Worm (Caenorhabditis elegans) whole organism, L4 larva: ENCODE results near the gene clec-19.

ENCODE experiments used
- F37D6.2 ChIP-seq: sonication (generic microtip); optimal IDR thresholded peaks from 2 replicates; lab custom pipeline; 2016; ENCODE audit warnings: mild to moderate bottlenecking, missing genetic modification characterization, missing compliant biosample characterization
- F44E2.7 ChIP-seq: fragments of 200-800 bp; sonication (Bioruptor generic); IDR thresholded peaks from 2 replicates; pipeline ENCODE4 v2.1.2; 2022; ENCODE audit warnings: missing genetic modification characterization, missing compliant biosample characterization
- F49E8.2 ChIP-seq: sonication (generic microtip); optimal IDR thresholded peaks from 2 replicates; lab custom pipeline; 2016; ENCODE audit warnings: missing compliant biosample characterization, mild to moderate bottlenecking, missing genetic modification characterization, borderline replicate concordance
- Y105C5A.15 ChIP-seq: fragments of 200-800 bp; sonication (Bioruptor generic); IDR thresholded peaks from 2 replicates; pipeline ENCODE4 v1.3.6; 2022; ENCODE audit warnings: missing genetic modification characterization, missing compliant biosample characterization
- Y5F2A.4 ChIP-seq: fragments of 200-800 bp; sonication (Bioruptor generic); optimal IDR thresholded peaks from 2 replicates; lab custom pipeline; 2018; ENCODE audit warnings: mild to moderate bottlenecking, missing genetic modification characterization, missing compliant biosample characterization
- aha-1 ChIP-seq: fragments of 150-350 bp; peaks from one replicate; lab custom pipeline; 2014; ENCODE audit warnings: missing biosample characterization, missing genetic modification characterization
- attf-4 ChIP-seq: sonication (generic microtip); optimal IDR thresholded peaks from 3 replicates; lab custom pipeline; 2017; ENCODE audit warnings: missing biosample characterization, missing genetic modification characterization
- ceh-28 ChIP-seq: fragments of 150-350 bp; optimal IDR thresholded peaks from 2 replicates; lab custom pipeline; 2014; ENCODE audit warnings: missing biosample characterization, missing genetic modification reagents, missing genetic modification characterization
- ceh-44 ChIP-seq: fragments of 200-800 bp; sonication (Bioruptor generic); IDR thresholded peaks from 2 replicates; pipeline ENCODE4 v1.3.6; 2022; ENCODE audit warnings: missing genetic modification reagents, missing genetic modification characterization, missing compliant biosample characterization
- ceh-62 ChIP-seq: sonication (generic microtip); optimal IDR thresholded peaks from 2 replicates; lab custom pipeline; 2017; ENCODE audit warnings: missing biosample characterization, missing genetic modification characterization
- ces-1 ChIP-seq: fragments of 150-350 bp; sonication (generic microtip); optimal IDR thresholded peaks from 4 replicates; lab custom pipeline; 2014; ENCODE audit warnings: missing biosample characterization, missing genetic modification reagents, missing genetic modification characterization
- daf-8 ChIP-seq: fragments of 200-800 bp; sonication (Bioruptor generic); IDR thresholded peaks from 2 replicates; pipeline ENCODE4 v1.3.6; 2022; ENCODE audit warnings: missing genetic modification characterization, missing compliant biosample characterization
- dmd-8 ChIP-seq: fragments of 200-800 bp; sonication (Bioruptor generic); IDR thresholded peaks from 2 replicates; pipeline ENCODE4 v1.3.6; 2022; ENCODE audit warnings: missing genetic modification characterization, missing compliant biosample characterization
- dmd-9 ChIP-seq: fragments of 200-800 bp; sonication (Bioruptor generic); IDR thresholded peaks from 2 replicates; pipeline ENCODE4 v1.3.6; 2022; ENCODE audit warnings: missing genetic modification reagents, missing genetic modification characterization, missing compliant biosample characterization
- egl-27 ChIP-seq: sonication (generic microtip); optimal IDR thresholded peaks from 3 replicates; lab custom pipeline; 2017; ENCODE audit warnings: missing biosample characterization, missing genetic modification reagents, missing genetic modification characterization
- egl-43 ChIP-seq: fragments of 200-800 bp; sonication (Bioruptor generic); IDR thresholded peaks from 2 replicates; pipeline ENCODE4 v1.3.6; 2022; ENCODE audit warnings: missing genetic modification reagents, missing genetic modification characterization, missing compliant biosample characterization
- gei-8 ChIP-seq: fragments of 200-800 bp; sonication (Bioruptor generic); optimal IDR thresholded peaks from 2 replicates; lab custom pipeline; 2018; ENCODE audit warnings: mild to moderate bottlenecking, missing genetic modification characterization, missing compliant biosample characterization
- hlh-30 ChIP-seq: sonication (generic microtip); optimal IDR thresholded peaks from 2 replicates; lab custom pipeline; 2017; ENCODE audit warnings: antibody characterized with exemption, mild to moderate bottlenecking, missing genetic modification characterization, missing compliant biosample characterization; ENCODE audit not compliant: insufficient read depth
- lin-13 ChIP-seq: fragments of 150-350 bp; optimal IDR thresholded peaks from 2 replicates; lab custom pipeline; 2014; ENCODE audit warnings: missing biosample characterization, missing genetic modification reagents, missing genetic modification characterization
- lin-39 ChIP-seq: fragments of 150-350 bp; optimal IDR thresholded peaks from 2 replicates; lab custom pipeline; 2014; ENCODE audit warnings: missing biosample characterization, missing genetic modification reagents, missing genetic modification characterization
- lir-3 ChIP-seq: sonication (generic microtip); optimal IDR thresholded peaks from 2 replicates; lab custom pipeline; 2016; ENCODE audit warnings: mild to moderate bottlenecking, missing genetic modification characterization, missing compliant biosample characterization
- madf-9 ChIP-seq: fragments of 200-800 bp; sonication (Bioruptor generic); conservative IDR thresholded peaks from 2 replicates; pipeline ENCODE4 v1.3.6; 2022; ENCODE audit warnings: missing genetic modification reagents, missing genetic modification characterization, missing compliant biosample characterization
- nhr-237 ChIP-seq: sonication (generic microtip); optimal IDR thresholded peaks from 2 replicates; lab custom pipeline; 2017; ENCODE audit warnings: missing biosample characterization, missing genetic modification characterization
- pha-4 ChIP-seq, 2 experiments: fragments of 150-350 bp in 1 of 2; fragments of 200-800 bp in 1 of 2; sonication (Bioruptor generic) in 1 of 2; IDR thresholded peaks in 1 of 2; optimal IDR thresholded peaks in 1 of 2; 2 replicates each; pipeline versions ENCODE4 v1.3.6 to Lab custom; 2014 to 2022; ENCODE audit warnings: missing genetic modification characterization in 2 of 2, missing genetic modification reagents in 2 of 2, missing biosample characterization in 1 of 2, missing compliant biosample characterization in 1 of 2
- php-3 ChIP-seq: fragments of 200-800 bp; sonication (Bioruptor generic); IDR thresholded peaks from 2 replicates; pipeline ENCODE4 v1.3.6; 2022; ENCODE audit warnings: missing genetic modification reagents, missing genetic modification characterization, missing compliant biosample characterization
- rbr-2 ChIP-seq: sonication (generic microtip); optimal IDR thresholded peaks from 2 replicates; lab custom pipeline; 2016; ENCODE audit warnings: missing genotype, missing genetic modification characterization, missing compliant biosample characterization
- sdz-12 ChIP-seq: fragments of 200-800 bp; sonication (Bioruptor generic); optimal IDR thresholded peaks from 2 replicates; lab custom pipeline; 2018; ENCODE audit warnings: mild to moderate bottlenecking, missing genetic modification characterization, missing compliant biosample characterization
- snpc-4 ChIP-seq: fragments of 150-350 bp; optimal IDR thresholded peaks from 2 replicates; lab custom pipeline; 2014; ENCODE audit warnings: missing biosample characterization, missing genetic modification characterization
- ztf-7 ChIP-seq: fragments of 150-350 bp; optimal IDR thresholded peaks from 2 replicates; lab custom pipeline; 2014; ENCODE audit warnings: missing biosample characterization, missing genetic modification characterization

The clec-19 gene

DNA sequence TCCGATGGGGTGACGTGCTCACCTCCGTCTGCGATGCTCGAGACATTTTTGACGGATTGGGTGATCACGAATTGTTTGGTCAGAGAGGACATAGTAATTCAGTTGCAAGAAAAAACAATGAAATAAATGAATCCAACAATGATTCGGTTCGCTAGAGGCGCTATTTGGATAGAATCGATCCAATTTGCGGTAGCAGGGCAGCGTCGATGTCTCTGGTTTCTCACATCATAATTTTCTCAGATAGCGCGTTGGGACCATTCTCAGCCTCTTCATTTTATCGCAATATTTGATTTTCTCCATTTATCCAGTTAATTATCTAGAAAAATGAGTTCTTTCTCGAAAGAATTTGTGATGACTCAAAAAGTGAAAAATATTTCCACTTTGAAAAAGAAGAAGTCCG lies 37.9 kb upstream of the clec-19 start, which contains the start of gene sdz-18:
Gene sdz-18, minus strand, starts transcription at position 101 of the 400 bp plus-strand sequence.
- TF ChIP-seq ztf-7 (tag; lab: Kevin White, UChicago), result no peak
- TF ChIP-seq aha-1, result peak; percentile 44

DNA sequence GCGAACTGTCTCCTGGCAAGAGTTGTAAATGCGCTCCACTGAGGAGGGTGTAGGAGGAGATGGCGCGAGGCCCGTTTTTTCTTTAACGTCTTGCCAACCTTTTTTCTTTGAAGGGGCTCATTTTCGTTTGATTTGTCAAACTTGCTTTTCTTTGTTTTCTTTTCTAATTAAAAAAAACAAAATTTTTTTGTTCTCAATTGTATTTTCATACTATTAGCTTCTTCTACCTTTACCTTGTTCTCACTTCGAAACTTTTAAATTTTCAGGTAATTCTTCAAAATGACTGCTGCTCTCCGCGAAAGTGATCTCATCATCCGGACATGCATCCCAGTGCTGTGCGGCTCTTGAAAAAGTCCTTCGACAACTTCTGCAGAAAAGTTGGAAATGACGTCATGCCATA lies 34.3 kb upstream of the clec-19 start, which contains the start of gene fbxa-184:
Gene fbxa-184, plus strand, starts transcription at position 301 of the 400 bp plus-strand sequence.
- TF ChIP-seq ceh-28 (tag; lab: Kevin White, UChicago), result no peak
- no peak for TF ChIP-seq ceh-44 (GFP tag; lab: Robert Waterston, UW)
- peak; percentile 28 for TF ChIP-seq aha-1
- no peak for TF ChIP-seq attf-4 (tag; lab: Kevin White, UChicago)
- TF ChIP-seq, all 104 proteins: peak for 1

DNA sequence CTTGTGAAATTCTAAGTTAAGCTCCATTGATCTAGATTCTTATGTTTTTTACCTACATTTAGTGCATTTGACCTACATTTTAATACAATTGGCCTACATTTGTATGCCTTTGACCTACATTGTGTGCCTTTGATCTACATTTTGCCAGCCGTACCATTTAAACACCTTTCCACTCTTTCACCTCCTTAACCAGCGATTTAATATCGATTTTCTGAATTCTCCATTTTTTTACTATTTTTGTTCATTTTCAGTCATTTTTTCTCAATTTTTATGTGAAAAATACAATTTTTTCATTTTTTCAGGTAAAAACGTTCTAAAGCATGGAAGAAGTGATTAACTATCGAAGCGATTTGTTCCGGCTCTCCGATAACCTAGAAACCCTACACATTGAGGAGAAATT lies 31.3 kb upstream of the clec-19 start, which contains the start of gene btb-7:
Gene btb-7, plus strand, starts transcription at position 301 of the 400 bp plus-strand sequence.
- TF ChIP-seq egl-43 (GFP tag; lab: Robert Waterston, UW), result no peak
- TF ChIP-seq, all 104 proteins: peak for 0

DNA sequence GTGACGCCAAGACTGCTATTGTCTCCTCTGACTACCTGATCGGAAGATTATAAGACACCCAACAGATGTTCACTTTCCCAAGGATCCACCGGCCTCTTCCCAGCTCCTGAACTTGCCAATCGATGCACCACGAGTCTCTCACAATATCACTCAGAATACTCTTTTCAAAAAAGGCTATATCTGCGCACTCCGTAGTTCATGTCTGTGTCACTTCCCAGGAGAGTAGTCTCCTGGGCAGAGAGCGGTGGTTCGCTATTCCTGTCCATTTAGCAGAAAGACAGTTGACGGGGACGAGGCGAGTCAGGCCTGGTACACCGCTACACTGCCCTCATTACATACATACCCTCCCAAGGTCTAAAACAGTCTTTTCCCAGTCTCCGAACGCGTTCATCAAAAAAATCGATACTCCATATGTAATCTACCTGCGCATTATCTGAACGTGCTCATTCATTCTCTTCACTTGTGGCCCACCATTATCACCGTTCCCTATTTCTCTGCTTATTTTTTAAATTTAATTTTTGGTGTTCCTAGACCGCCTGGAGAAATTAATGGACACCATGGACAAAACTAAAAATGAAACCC lies 29.4 kb upstream of the clec-19 start, which contains the start of gene btb-6:
Gene btb-6, plus strand, starts transcription at position 532 of the 582 bp plus-strand sequence.
- TF ChIP-seq F44E2.7 (no peak), lir-3 (tag; lab: Kevin White, UChicago) (no peak), snpc-4 (tag; lab: Kevin White, UChicago) (no peak)

DNA sequence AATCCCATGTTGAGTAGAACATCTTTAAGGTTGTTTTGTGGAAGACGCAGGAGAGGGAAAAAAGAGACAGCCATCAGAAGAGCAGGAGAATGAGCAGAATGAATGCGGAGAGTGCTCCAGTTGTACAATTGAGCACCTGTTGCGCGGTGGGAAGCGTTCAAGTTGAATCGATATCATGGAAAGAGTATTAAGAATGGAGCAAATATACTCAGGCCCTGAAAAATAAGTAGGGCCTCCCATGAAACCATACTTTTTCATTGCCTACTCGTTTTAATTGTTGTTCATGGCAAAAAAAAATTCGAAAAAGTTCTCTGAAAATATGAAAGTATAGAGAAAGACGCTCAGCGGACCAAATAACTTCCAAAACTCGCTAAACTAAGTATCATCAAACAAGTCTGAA lies 25.1 kb upstream of the clec-19 start, which contains the start of gene fbxb-48:
Gene fbxb-48, minus strand, starts transcription at position 101 of the 400 bp plus-strand sequence.
- TF ChIP-seq php-3 (no peak), aha-1 (no peak), dmd-8 (GFP tag; lab: Robert Waterston, UW) (no peak), Y5F2A.4 (GFP tag; lab: Kevin White, UChicago) (no peak), lin-13 (GFP tag; lab: Kevin White, UChicago) (no peak), egl-27 (no peak), hlh-30 (tag; lab: Kevin White, UChicago) (no peak), pha-4 (GFP tag; IDR thresholded peaks at IDR 0.05; lab: Robert Waterston, UW) (no peak), pha-4 (tag; optimal IDR thresholded peaks at IDR 0.05; lab: Kevin White, UChicago) (no peak), F37D6.2 (no peak), daf-8 (GFP tag; lab: Robert Waterston, UW) (no peak), ceh-44 (GFP tag; lab: Robert Waterston, UW) (no peak), nhr-237 (tag; lab: Kevin White, UChicago) (no peak), rbr-2 (tag; lab: Kevin White, UChicago) (no peak), sdz-12 (GFP tag; lab: Kevin White, UChicago) (no peak)

DNA sequence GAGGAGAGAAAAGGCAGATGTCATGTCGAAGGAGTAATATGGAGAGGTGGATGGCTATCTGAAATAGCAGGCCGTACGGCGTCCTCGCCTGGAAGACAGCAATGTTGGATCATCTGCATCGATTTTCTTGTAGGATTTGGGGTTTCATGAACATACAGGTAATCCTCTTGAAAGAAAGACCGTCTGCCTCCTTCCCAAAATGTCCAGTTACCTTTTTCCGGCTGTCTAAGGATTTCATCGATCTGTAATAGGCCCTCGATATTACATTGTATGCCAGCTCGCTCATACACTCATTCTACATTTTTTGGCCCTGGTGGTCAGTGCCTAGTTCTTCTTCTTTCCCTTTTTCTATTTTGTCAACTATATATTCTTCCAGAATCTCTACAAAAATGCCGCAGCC lies 21.9 kb upstream of the clec-19 start, which contains the start of the genes fbxb-5 and btb-8:
Gene fbxb-5, minus strand, starts transcription at position 101 of the 400 bp plus-strand sequence.
Gene btb-8, plus strand, starts transcription at position 377 of the 400 bp plus-strand sequence.
- TF ChIP-seq ceh-62 (tag; lab: Kevin White, UChicago), result no peak
- TF ChIP-seq, all 104 proteins: peak for 0

DNA sequence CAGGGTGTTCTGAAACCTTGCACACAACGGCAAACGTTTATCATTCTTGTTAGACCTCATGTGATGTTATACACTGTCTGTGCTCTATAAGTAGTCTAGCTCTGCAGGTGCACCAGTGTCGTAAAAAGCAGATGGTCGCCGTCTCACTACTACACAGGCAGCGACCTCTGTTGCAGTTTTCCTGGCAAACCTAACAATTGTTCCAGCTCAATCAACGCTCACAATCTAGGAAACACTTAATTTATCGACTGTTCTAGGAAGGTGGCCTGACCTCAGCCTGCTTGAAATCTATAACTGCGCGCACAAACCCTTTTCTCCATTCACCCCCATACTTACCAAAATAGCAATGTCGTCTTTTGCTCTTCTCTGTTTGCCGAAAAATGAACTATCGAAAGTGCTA lies 20.0 kb upstream of the clec-19 start, which contains the start of gene fbxb-11:
Gene fbxb-11, plus strand, starts transcription at position 301 of the 400 bp plus-strand sequence.
- TF ChIP-seq gei-8 (GFP tag; lab: Kevin White, UChicago), result no peak
- no peak for TF ChIP-seq Y105C5A.15
- TF ChIP-seq ces-1 (GFP tag; lab: Kevin White, UChicago), result no peak
- no peak for TF ChIP-seq dmd-9
- TF ChIP-seq daf-8 (GFP tag; lab: Robert Waterston, UW), result no peak
- TF ChIP-seq egl-43 (GFP tag; lab: Robert Waterston, UW), result no peak
- TF ChIP-seq rbr-2 (tag; lab: Kevin White, UChicago), result no peak
- no peak for TF ChIP-seq madf-9 (GFP tag; lab: Robert Waterston, UW)
- TF ChIP-seq lin-39 (tag; lab: Kevin White, UChicago), result no peak
- TF ChIP-seq F49E8.2 (tag; lab: Kevin White, UChicago), result no peak
